Fruit fly (Drosophila melanogaster) Kc167 (cell line): Measurements from ENCODE around the gene Dredd.

ENCODE experiments used
- Myc ChIP-seq: fragments of >200 bp; optimal IDR thresholded peaks from 2 replicates; lab custom pipeline; 2017; ENCODE audit warnings: missing external identifiers
- Sin3A ChIP-seq: fragments of >200 bp; optimal IDR thresholded peaks from 2 replicates; lab custom pipeline; 2018; ENCODE audit warnings: missing external identifiers
- h ChIP-seq: fragments of >200 bp; optimal IDR thresholded peaks from 3 replicates; lab custom pipeline; 2018; ENCODE audit warnings: missing external identifiers
- insv ChIP-seq: fragments of >200 bp; optimal IDR thresholded peaks from 3 replicates; lab custom pipeline; 2018; ENCODE audit warnings: missing external identifiers
- psq ChIP-seq: fragments of >200 bp; optimal IDR thresholded peaks from 2 replicates; lab custom pipeline; 2017; ENCODE audit warnings: missing external identifiers
- ttk ChIP-seq: sonication (Bioruptor generic); optimal IDR thresholded peaks from 2 replicates; lab custom pipeline; 2017; ENCODE audit warnings: missing external identifiers

Dredd gene

DNA sequence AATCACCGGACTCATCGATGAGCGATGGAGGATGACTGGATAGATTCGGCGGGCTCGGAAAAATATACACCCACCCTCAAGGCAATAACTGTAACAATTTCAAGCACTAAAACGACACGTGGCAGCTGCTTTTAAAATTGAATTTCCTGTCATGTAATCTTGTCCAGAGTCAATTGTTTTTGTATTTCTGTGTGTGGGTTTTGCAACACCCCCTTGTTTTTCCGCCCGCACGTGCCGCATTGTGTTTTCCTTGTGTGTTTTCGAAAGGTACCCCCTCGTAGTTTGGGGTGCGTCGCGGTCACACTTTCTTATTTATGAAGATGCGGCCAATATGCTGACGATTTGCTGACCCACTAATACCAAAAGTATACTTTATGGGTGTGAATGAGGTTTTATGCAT lies 33.4 kb downstream of the Dredd start:
- TF ChIP-seq h (lab: Kevin White, UChicago) (no peak), insv (no peak), Myc (lab: Kevin White, UChicago) (no peak), Sin3A (lab: Kevin White, UChicago) (no peak)

DNA sequence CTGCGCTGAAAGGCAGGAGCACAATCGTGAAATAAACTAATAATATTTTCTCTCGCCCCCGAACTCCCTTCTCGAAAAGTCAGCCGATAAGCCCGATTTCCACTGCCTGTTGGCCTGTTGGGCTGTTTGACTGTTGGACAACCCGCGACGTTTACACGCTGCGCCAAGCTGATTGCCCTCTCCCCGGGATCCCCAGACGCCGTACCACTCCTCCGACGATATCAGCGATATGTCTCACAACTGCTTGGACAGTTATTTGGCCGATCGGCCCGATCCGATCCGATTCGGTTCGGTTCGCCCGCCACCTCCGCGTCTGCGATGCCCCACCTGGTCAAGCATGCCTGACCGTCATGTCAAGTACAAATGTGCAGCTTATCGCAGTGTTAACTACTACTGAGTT lies 35.6 kb downstream of the Dredd start:
- no peak for TF ChIP-seq Sin3A (lab: Kevin White, UChicago)
- TF ChIP-seq Myc (lab: Kevin White, UChicago): no peak
- no peak for TF ChIP-seq h (lab: Kevin White, UChicago)
- TF ChIP-seq insv: no peak
- TF ChIP-seq psq (lab: Kevin White, UChicago): no peak
- no peak for TF ChIP-seq ttk

DNA sequence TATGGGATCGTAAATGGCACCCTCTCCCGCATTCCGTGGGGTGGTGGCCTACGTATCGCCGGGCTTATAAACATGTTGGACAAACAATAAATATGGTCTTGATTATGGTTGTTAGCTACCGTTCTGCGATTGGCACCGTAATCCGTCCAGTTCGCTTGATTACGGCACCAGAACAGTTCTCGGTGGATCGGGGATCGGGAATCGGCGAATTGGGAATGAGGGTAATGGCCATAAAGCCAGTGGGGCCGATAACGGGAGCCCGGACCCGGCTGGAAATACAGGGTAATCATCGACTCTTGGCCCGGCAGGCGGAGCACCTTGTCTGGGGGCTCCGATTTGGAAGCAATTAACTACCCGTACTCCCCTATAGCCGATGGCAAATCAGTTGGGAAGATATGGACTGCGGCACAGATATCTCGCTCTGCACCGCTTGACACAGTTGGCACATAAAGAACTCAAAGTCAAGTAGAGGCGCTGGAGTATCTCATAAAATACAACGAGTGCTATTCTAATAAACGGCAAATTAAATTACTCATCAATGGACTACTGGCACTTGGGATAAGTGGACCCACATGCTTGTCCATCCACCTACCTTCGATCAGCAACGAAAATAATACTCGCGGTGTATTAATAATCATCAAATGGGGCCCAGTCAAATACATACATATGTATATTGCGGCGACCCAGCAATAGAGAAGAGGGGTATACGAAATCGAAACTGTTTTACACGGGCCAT lies 36.9 kb downstream of the Dredd start:
- TF ChIP-seq psq (lab: Kevin White, UChicago) (no peak), h (lab: Kevin White, UChicago) (no peak), Myc (lab: Kevin White, UChicago) (no peak), insv (no peak)

DNA sequence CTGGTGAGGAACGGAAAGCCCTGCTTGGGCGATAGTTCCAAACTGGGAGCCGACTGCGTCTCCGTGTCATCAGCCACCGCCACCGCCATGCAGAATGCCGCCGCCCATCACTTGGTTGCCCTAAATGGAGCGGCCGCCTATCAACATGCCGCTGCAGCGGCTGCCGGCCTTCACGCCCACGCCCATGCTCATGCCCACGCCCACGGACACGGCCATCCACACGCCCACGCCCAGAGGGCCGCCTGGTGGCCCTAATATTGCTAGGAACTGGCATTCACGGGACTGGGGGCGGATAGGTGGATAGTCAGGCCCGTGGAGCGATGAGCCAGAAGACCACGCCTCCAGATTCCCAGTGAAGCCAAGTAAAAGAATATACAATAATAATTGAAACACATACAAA lies 38.3 kb downstream of the Dredd start:
- TF ChIP-seq psq (lab: Kevin White, UChicago) (no peak), Myc (lab: Kevin White, UChicago) (no peak), insv (no peak), ttk (no peak), h (lab: Kevin White, UChicago) (no peak), Sin3A (lab: Kevin White, UChicago) (no peak)

DNA sequence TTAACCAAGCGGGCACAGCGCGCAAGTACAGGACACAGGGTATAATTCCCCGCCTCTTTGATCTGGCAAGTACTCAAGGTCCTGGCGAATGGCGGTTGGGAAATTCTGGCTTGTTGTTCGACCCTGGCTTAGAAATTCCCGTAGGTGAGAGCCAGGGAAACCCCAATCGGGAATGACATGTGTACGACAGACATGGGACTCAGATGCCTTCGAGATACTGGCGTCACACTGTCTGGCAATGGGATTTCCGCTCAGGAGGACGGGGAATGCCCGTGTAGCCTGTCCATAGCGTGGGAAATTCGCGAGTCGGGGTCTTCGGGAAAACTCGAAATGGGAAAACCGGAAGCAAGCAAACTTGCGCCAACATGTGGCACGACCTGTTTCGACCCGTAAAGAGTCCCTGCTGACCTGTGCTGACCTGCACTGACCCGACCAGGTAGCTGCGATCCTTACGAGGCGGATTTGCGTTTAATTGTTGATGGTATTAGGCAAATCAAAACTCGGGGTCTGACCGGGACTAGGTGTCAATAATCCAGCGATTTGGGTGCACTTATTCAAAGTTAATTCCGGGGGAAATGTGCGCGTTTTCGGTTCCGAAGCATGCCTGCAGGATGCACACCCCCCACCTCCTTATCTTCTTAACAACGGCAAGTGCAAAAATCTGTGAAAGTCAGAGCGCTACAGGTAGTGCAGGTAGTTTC lies 42.6 kb downstream of the Dredd start:
- TF ChIP-seq Myc (lab: Kevin White, UChicago): no peak
- no peak for TF ChIP-seq insv
- no peak for TF ChIP-seq h (lab: Kevin White, UChicago)
- no peak for TF ChIP-seq psq (lab: Kevin White, UChicago)
- no peak for TF ChIP-seq ttk
- TF ChIP-seq Sin3A (lab: Kevin White, UChicago): no peak

DNA sequence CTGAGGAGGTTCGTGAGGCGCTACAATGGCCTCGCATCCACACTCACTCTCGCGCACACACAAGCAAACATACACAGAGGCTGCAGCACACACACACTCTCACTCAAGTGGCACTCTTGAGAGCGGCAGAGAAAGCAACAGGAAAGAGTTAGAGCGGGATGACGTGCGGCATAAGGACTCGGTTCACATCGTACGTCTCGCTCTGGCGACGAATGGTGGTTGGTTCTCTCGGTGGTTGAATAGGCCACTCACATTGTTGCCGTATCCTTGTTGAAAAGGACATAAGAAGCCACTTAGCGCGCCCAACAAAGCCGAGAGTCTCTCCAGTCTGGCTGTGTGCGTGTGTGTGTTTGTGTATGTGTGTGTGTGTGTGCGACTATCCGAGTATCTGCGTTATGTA lies 44.9 kb downstream of the Dredd start:
- no peak for TF ChIP-seq ttk
- TF ChIP-seq Myc (lab: Kevin White, UChicago): no peak
- no peak for TF ChIP-seq psq (lab: Kevin White, UChicago)
- TF ChIP-seq h (lab: Kevin White, UChicago): no peak
- TF ChIP-seq Sin3A (lab: Kevin White, UChicago): no peak
- TF ChIP-seq insv: no peak

DNA sequence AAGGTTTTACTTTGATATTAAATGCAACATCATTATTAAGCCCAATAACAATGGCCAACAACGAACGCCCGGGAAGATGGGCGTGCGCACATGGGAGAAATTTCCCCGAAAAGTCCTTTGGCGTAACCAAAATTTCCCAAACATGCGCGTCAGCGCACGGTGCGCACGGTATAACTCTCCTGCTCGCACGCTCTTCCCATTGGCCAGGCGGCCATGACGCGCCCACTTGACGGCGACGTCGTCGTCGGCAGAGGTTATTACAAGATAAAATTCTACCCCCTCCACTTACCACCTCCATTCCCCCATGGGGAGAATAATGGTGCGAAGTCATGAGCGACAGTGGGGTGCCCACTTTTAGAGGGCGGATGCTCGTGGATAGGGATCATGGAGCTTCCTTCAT lies 46.4 kb downstream of the Dredd start:
- TF ChIP-seq psq (lab: Kevin White, UChicago) (no peak), Myc (lab: Kevin White, UChicago) (no peak)
